Worm (Caenorhabditis elegans) whole organism, young adult: ENCODE measurements around the gene C17G10.7.

ENCODE experiments used
- B0336.3 ChIP-seq: fragments of 200-800 bp; sonication (Bioruptor generic); IDR thresholded peaks from 2 replicates; pipeline ENCODE4 v1.3.6; 2022; ENCODE audit warnings: missing genetic modification characterization, missing compliant biosample characterization
- C06A6.2 ChIP-seq: fragments of 200-800 bp; sonication (Bioruptor generic); conservative IDR thresholded peaks from 2 replicates; pipeline ENCODE4 v1.3.6; 2022; ENCODE audit warnings: missing genetic modification characterization, missing compliant biosample characterization
- C17E4.6 ChIP-seq: fragments of 200-800 bp; sonication (Bioruptor generic); IDR thresholded peaks from 2 replicates; pipeline ENCODE4 v1.3.6; 2022; ENCODE audit warnings: missing genetic modification reagents, missing genetic modification characterization, missing compliant biosample characterization
- F10E7.11 ChIP-seq: sonication (generic microtip); optimal IDR thresholded peaks from 2 replicates; lab custom pipeline; 2017; ENCODE audit warnings: mild to moderate bottlenecking, missing genetic modification characterization, moderate library complexity, missing compliant biosample characterization
- F37B4.10 ChIP-seq: fragments of 200-800 bp; sonication (Bioruptor generic); IDR thresholded peaks from 2 replicates; pipeline ENCODE4 v1.3.6; 2022; ENCODE audit warnings: missing genetic modification characterization, missing compliant biosample characterization
- F57C9.4 ChIP-seq: sonication (generic microtip); optimal IDR thresholded peaks from 2 replicates; lab custom pipeline; 2017; ENCODE audit warnings: mild to moderate bottlenecking, missing genetic modification characterization, missing compliant biosample characterization
- K11D2.4 ChIP-seq: fragments of 200-800 bp; sonication (Bioruptor generic); IDR thresholded peaks from 2 replicates; pipeline ENCODE4 v1.3.6; 2022; ENCODE audit warnings: missing genetic modification reagents, missing genetic modification characterization, missing compliant biosample characterization
- akir-1 ChIP-seq: fragments of 200-800 bp; sonication (Bioruptor generic); optimal IDR thresholded peaks from 2 replicates; lab custom pipeline; 2018; ENCODE audit warnings: mild to moderate bottlenecking, missing genetic modification characterization, moderate library complexity, missing compliant biosample characterization
- ama-1 ChIP-seq, 3 experiments: fragments of 150-350 bp in 1 of 3; sonication (generic microtip) in 2 of 3; optimal IDR thresholded peaks; 2 replicates each; lab custom pipeline; 2014 to 2018; ENCODE audit warnings: missing biosample characterization in 2 of 3, missing genetic modification characterization in 2 of 3, missing genetic modification reagents in 2 of 3
- atf-7 ChIP-seq: sonication (generic microtip); optimal IDR thresholded peaks from 2 replicates; lab custom pipeline; 2017; ENCODE audit warnings: mild to moderate bottlenecking, missing genetic modification characterization, missing compliant biosample characterization
- attf-5 ChIP-seq: fragments of 200-800 bp; sonication (Bioruptor generic); optimal IDR thresholded peaks from 2 replicates; lab custom pipeline; 2018; ENCODE audit warnings: mild to moderate bottlenecking, missing genetic modification characterization, missing compliant biosample characterization
- attf-6 ChIP-seq: fragments of 200-800 bp; sonication (Bioruptor generic); IDR thresholded peaks from 2 replicates; pipeline ENCODE4 v1.3.6; 2022; ENCODE audit warnings: missing genetic modification reagents, missing genetic modification characterization, missing compliant biosample characterization
- bed-1 ChIP-seq: fragments of 200-800 bp; sonication (Bioruptor generic); IDR thresholded peaks from 2 replicates; pipeline ENCODE4 v1.3.6; 2022; ENCODE audit warnings: missing genetic modification reagents, missing genetic modification characterization, missing compliant biosample characterization
- cebp-1 ChIP-seq, 2 experiments: fragments of 200-800 bp in 1 of 2; sonication (Bioruptor generic) in 1 of 2; sonication (generic microtip) in 1 of 2; IDR thresholded peaks in 1 of 2; optimal IDR thresholded peaks in 1 of 2; 2 replicates each; pipeline versions ENCODE4 v1.3.6 to Lab custom; 2017 to 2022; ENCODE audit warnings: missing compliant biosample characterization in 2 of 2, missing genetic modification characterization in 2 of 2, mild to moderate bottlenecking in 1 of 2, missing genetic modification reagents in 1 of 2, moderate library complexity in 1 of 2
- ceh-100 ChIP-seq: fragments of 200-800 bp; sonication (Bioruptor generic); IDR thresholded peaks from 2 replicates; pipeline ENCODE4 v1.3.6; 2022; ENCODE audit warnings: missing genetic modification reagents, missing genetic modification characterization, missing compliant biosample characterization
- chd-7 ChIP-seq: sonication (generic microtip); optimal IDR thresholded peaks from 2 replicates; lab custom pipeline; 2016; ENCODE audit warnings: mild to moderate bottlenecking, missing genetic modification characterization, moderate library complexity, missing compliant biosample characterization
- dpff-1 ChIP-seq: sonication (generic microtip); optimal IDR thresholded peaks from 2 replicates; lab custom pipeline; 2017; ENCODE audit warnings: mild to moderate bottlenecking, missing genetic modification characterization, missing compliant biosample characterization
- efl-1 ChIP-seq: fragments of 150-350 bp; optimal IDR thresholded peaks from 2 replicates; lab custom pipeline; 2014; ENCODE audit warnings: missing biosample characterization, missing genetic modification reagents, missing genetic modification characterization
- ets-4 ChIP-seq: fragments of 200-800 bp; sonication (Bioruptor generic); optimal IDR thresholded peaks from 2 replicates; lab custom pipeline; 2018; ENCODE audit warnings: mild to moderate bottlenecking, missing genetic modification characterization, missing compliant biosample characterization
- hmg-1.2 ChIP-seq: fragments of 200-800 bp; sonication (Bioruptor generic); IDR thresholded peaks from 2 replicates; pipeline ENCODE4 v1.3.6; 2022; ENCODE audit warnings: missing genetic modification reagents, missing genetic modification characterization, missing compliant biosample characterization
- hsf-1 ChIP-seq: fragments of 200-800 bp; sonication (Bioruptor generic); IDR thresholded peaks from 2 replicates; pipeline ENCODE4 v1.3.6; 2022; ENCODE audit warnings: missing genetic modification reagents, missing genetic modification characterization, missing compliant biosample characterization
- lin-40 ChIP-seq: sonication (generic microtip); optimal IDR thresholded peaks from 2 replicates; lab custom pipeline; 2016; ENCODE audit warnings: missing genetic modification characterization, mild to moderate bottlenecking, missing compliant biosample characterization, missing genotype, missing genetic modification reagents
- lin-54 ChIP-seq: fragments of 200-800 bp; sonication (Bioruptor generic); optimal IDR thresholded peaks from 2 replicates; lab custom pipeline; 2018; ENCODE audit warnings: mild to moderate bottlenecking, missing genetic modification characterization, missing compliant biosample characterization
- madf-10 ChIP-seq: sonication (generic microtip); optimal IDR thresholded peaks from 2 replicates; lab custom pipeline; 2016; ENCODE audit warnings: mild to moderate bottlenecking, missing genetic modification characterization, missing compliant biosample characterization
- madf-6 ChIP-seq: fragments of 200-800 bp; sonication (Bioruptor generic); IDR thresholded peaks from 2 replicates; pipeline ENCODE4 v1.3.6; 2022; ENCODE audit warnings: missing genetic modification reagents, missing genetic modification characterization, missing compliant biosample characterization
- madf-8 ChIP-seq: fragments of 200-800 bp; sonication (Bioruptor generic); conservative IDR thresholded peaks from 2 replicates; pipeline ENCODE4 v1.3.6; 2022; ENCODE audit warnings: missing genetic modification reagents, missing genetic modification characterization, missing compliant biosample characterization
- mcd-1 ChIP-seq: fragments of 200-800 bp; sonication (Bioruptor generic); IDR thresholded peaks from 2 replicates; pipeline ENCODE4 v1.3.6; 2022; ENCODE audit warnings: missing genetic modification reagents, missing genetic modification characterization, missing compliant biosample characterization
- mxl-1 ChIP-seq: sonication (generic microtip); optimal IDR thresholded peaks from 2 replicates; lab custom pipeline; 2016; ENCODE audit warnings: missing genetic modification characterization, missing compliant biosample characterization
- nfya-1 ChIP-seq: sonication (generic microtip); optimal IDR thresholded peaks from 2 replicates; lab custom pipeline; 2017; ENCODE audit warnings: antibody characterized with exemption, missing compliant biosample characterization, missing genetic modification characterization, borderline replicate concordance; ENCODE audit not compliant: insufficient read depth
- nhr-179 ChIP-seq: sonication (generic microtip); optimal IDR thresholded peaks from 2 replicates; lab custom pipeline; 2016; ENCODE audit warnings: mild to moderate bottlenecking, missing genetic modification characterization, missing compliant biosample characterization
- nhr-80 ChIP-seq: sonication (generic microtip); optimal IDR thresholded peaks from 2 replicates; lab custom pipeline; 2016; ENCODE audit warnings: missing genetic modification characterization, missing compliant biosample characterization
- pbrm-1 ChIP-seq: fragments of 200-800 bp; sonication (Bioruptor generic); IDR thresholded peaks from 2 replicates; pipeline ENCODE4 v1.3.6; 2022; ENCODE audit warnings: missing genetic modification reagents, missing genetic modification characterization, missing compliant biosample characterization
- pha-4 ChIP-seq: fragments of 150-350 bp; sonication (generic microtip); optimal IDR thresholded peaks from 2 replicates; lab custom pipeline; 2014; ENCODE audit warnings: missing biosample characterization, missing genetic modification reagents, missing genetic modification characterization
- rcor-1 ChIP-seq: fragments of 200-800 bp; sonication (Bioruptor generic); IDR thresholded peaks from 2 replicates; pipeline ENCODE4 v1.3.6; 2022; ENCODE audit warnings: missing genetic modification reagents, missing genetic modification characterization, missing compliant biosample characterization
- rec-8 ChIP-seq, 2 experiments: sonication (generic microtip); optimal IDR thresholded peaks; 2 replicates each; lab custom pipeline; 2016; ENCODE audit warnings: mild to moderate bottlenecking in 2 of 2, missing genetic modification characterization in 2 of 2, missing genetic modification reagents in 2 of 2, missing genotype in 2 of 2, missing biosample characterization in 1 of 2, missing compliant biosample characterization in 1 of 2, moderate library complexity in 1 of 2
- rpc-1 ChIP-seq, 2 experiments: fragments of 150-350 bp in 1 of 2; sonication (generic microtip) in 1 of 2; optimal IDR thresholded peaks; 2 replicates each; lab custom pipeline; 2014 to 2018; ENCODE audit warnings: missing biosample characterization in 1 of 2, missing genetic modification characterization in 1 of 2, missing genetic modification reagents in 1 of 2, missing genotype in 1 of 2
- sea-2 ChIP-seq: fragments of 200-800 bp; sonication (Bioruptor generic); IDR thresholded peaks from 2 replicates; pipeline ENCODE4 v1.3.6; 2022; ENCODE audit warnings: missing genetic modification characterization, missing compliant biosample characterization
- snpc-3.4 ChIP-seq: sonication (generic microtip); optimal IDR thresholded peaks from 2 replicates; lab custom pipeline; 2017; ENCODE audit warnings: missing genetic modification characterization, mild to moderate bottlenecking, missing compliant biosample characterization, antibody characterized with exemption, moderate library complexity, missing genotype, missing genetic modification reagents
- snpc-4 ChIP-seq, 5 experiments: fragments of 150-350 bp in 1 of 5; sonication (generic microtip) in 4 of 5; optimal IDR thresholded peaks; 2 replicates each; lab custom pipeline; 2014 to 2018; ENCODE audit warnings: missing genetic modification characterization in 5 of 5, missing biosample characterization in 3 of 5, antibody characterized with exemption in 2 of 5, mild to moderate bottlenecking in 2 of 5, missing compliant biosample characterization in 2 of 5, missing genotype in 2 of 5, moderate library complexity in 2 of 5, missing genetic modification reagents in 1 of 5
- somi-1 ChIP-seq: fragments of 200-800 bp; sonication (Bioruptor generic); optimal IDR thresholded peaks from 2 replicates; lab custom pipeline; 2018; ENCODE audit warnings: mild to moderate bottlenecking, missing genetic modification characterization, missing compliant biosample characterization
- zfh-2 ChIP-seq: fragments of 200-800 bp; sonication (Bioruptor generic); conservative IDR thresholded peaks from 2 replicates; pipeline ENCODE4 v1.3.6; 2022; ENCODE audit warnings: missing genetic modification reagents, missing genetic modification characterization, missing compliant biosample characterization
- ztf-18 ChIP-seq: sonication (generic microtip); optimal IDR thresholded peaks from 2 replicates; lab custom pipeline; 2016; ENCODE audit warnings: missing genotype, mild to moderate bottlenecking, missing genetic modification characterization, missing compliant biosample characterization
- ztf-26 ChIP-seq: sonication (generic microtip); optimal IDR thresholded peaks from 2 replicates; lab custom pipeline; 2017; ENCODE audit warnings: missing genetic modification characterization, missing compliant biosample characterization
- ztf-28 ChIP-seq: fragments of 200-800 bp; sonication (Bioruptor generic); IDR thresholded peaks from 2 replicates; pipeline ENCODE4 v1.3.6; 2022; ENCODE audit warnings: missing genetic modification reagents, missing genetic modification characterization, missing compliant biosample characterization

The C17G10.7 gene

DNA sequence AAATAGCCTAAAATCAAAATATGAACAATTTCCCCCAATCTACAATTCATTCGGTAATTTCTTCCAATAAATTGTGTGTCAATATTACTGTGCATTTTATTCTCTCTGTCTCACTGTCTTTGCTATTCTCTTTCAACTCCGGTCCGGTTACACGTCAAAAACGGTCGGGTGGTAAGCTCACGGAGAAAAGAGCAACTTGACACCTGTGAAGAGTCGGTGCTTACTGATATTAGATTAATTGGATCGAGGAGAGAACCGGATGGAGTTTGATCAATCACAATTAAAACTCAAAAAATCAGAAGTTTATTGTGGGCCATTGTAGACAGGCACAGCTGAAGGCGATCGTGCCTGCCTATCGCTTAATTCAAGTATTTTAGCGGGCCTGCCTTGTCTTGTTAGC is 32.7 kb downstream of the C17G10.7 start (continued):
- TF ChIP-seq rcor-1, result no peak
- no peak for TF ChIP-seq K11D2.4 (GFP tag; lab: Robert Waterston, UW)
- TF ChIP-seq bed-1 (GFP tag; lab: Robert Waterston, UW), result 0 out of 2 replicates have a peak, but pooled peaks have one; percentile 47
- no peak for TF ChIP-seq F37B4.10 (GFP tag; lab: Robert Waterston, UW)
- no peak for TF ChIP-seq mxl-1 (tag; lab: Kevin White, UChicago)
- no peak for TF ChIP-seq rec-8 (tag; optimal IDR thresholded peaks at IDR 0.05; lab: Kevin White, UChicago)

DNA sequence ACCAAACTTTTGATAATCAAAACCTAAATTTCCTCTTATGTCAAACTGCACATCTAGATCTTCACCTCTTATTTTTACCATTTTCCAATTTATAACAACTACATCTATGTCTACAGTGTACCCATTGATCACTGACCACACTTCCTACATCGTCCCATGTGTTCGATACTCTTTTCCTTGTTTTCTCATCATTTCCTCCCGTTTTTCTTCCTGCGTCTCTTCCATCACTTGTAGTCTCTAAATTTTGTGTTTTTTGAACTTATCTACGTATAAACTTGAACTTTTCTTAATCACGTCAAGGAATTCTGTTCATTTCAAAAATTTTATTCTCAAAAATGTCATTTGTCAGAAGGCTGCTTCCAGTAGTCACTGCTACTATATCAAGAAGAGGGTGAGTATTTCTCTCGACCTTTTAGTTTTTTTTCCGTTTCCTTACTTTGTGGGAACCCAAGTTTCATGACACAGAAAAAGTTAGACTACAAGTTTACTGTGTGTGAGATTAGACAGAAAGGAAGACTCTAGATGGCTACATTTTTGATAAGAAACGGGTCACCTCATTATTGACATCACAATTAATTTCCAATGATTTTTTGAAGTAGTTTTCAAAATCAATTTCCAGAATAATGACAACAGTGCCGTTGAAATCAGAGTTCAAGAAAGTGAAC is 35.4 kb downstream of the C17G10.7 start:
- TF ChIP-seq F10E7.11 (tag; lab: Kevin White, UChicago) (no peak), snpc-3.4 (tag; lab: Kevin White, UChicago) (no peak), cebp-1 (GFP tag; IDR thresholded peaks at IDR 0.05; lab: Robert Waterston, UW) (no peak), cebp-1 (tag; optimal IDR thresholded peaks at IDR 0.05; lab: Kevin White, UChicago) (peak; percentile 28), nhr-179 (no peak), C17E4.6 (GFP tag; lab: Robert Waterston, UW) (no peak), chd-7 (tag; lab: Kevin White, UChicago) (peak; percentile 35), attf-6 (GFP tag; lab: Robert Waterston, UW) (no peak), ztf-26 (peak; percentile 5), C06A6.2 (GFP tag; lab: Robert Waterston, UW) (no peak), lin-54 (GFP tag; lab: Kevin White, UChicago) (no peak), efl-1 (GFP tag; lab: Kevin White, UChicago) (no peak), atf-7 (tag; lab: Kevin White, UChicago) (peak; percentile 7), ceh-100 (GFP tag; lab: Robert Waterston, UW) (no peak), ama-1 (optimal IDR thresholded peaks at IDR 0.05; lab: Kevin White, UChicago) (peak; percentile 9), ama-1 (GFP tag; optimal IDR thresholded peaks at IDR 0.05; lab: Kevin White, UChicago) (no peak), ztf-18 (no peak), hmg-1.2 (GFP tag; lab: Robert Waterston, UW) (0 out of 2 replicates have a peak, but pooled peaks have one; percentile 32), nhr-80 (tag; lab: Kevin White, UChicago) (peak; percentile 38), hsf-1 (GFP tag; lab: Robert Waterston, UW) (no peak), madf-8 (no peak), snpc-4 (GFP tag; optimal IDR thresholded peaks at IDR 0.05; lab: Kevin White, UChicago) (no peak), snpc-4 (tag; optimal IDR thresholded peaks at IDR 0.05; lab: Kevin White, UChicago) (peak in 1 of 4 experiments; percentile 51), zfh-2 (GFP tag; lab: Robert Waterston, UW) (no peak), attf-5 (GFP tag; lab: Kevin White, UChicago) (peak; percentile 5), ztf-28 (GFP tag; lab: Robert Waterston, UW) (no peak), pha-4 (tag; lab: Kevin White, UChicago) (no peak), lin-40 (tag; lab: Kevin White, UChicago) (peak; percentile 18)

DNA sequence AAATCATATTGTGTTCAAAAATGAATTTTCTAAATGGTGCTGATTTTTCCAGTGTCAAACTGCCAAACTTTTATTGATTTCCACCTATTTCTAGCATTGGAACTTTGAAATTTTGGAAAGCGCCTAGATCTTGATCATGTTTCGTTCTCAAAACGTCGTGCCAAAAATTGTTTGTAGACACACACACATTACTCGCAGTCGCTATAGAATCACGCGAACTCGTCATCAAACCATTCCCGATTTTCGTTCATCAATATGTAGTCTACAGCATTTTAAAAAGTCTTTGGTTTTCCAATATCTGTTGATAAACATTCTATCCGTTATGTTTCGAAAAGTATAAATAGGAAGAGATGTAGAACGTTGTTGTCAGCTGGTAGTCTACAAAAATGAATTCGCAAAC is 37.4 kb downstream of the C17G10.7 start, which contains the start of the genes C17C3.1 and C17C3.15:
C17C3.1 (plus strand) TSS at position 301 of the 400 bp plus-strand sequence.
C17C3.15 (plus strand) TSS at position 383 of the 400 bp plus-strand sequence.
- TF ChIP-seq akir-1 (GFP tag; lab: Kevin White, UChicago) (no peak), hsf-1 (GFP tag; lab: Robert Waterston, UW) (no peak), lin-40 (tag; lab: Kevin White, UChicago) (no peak), B0336.3 (no peak), rpc-1 (optimal IDR thresholded peaks at IDR 0.05; lab: Kevin White, UChicago) (no peak), rpc-1 (tag; optimal IDR thresholded peaks at IDR 0.05; lab: Kevin White, UChicago) (no peak), efl-1 (GFP tag; lab: Kevin White, UChicago) (no peak), F57C9.4 (tag; lab: Kevin White, UChicago) (no peak), pbrm-1 (no peak), madf-10 (no peak), ets-4 (GFP tag; lab: Kevin White, UChicago) (no peak), sea-2 (GFP tag; lab: Robert Waterston, UW) (no peak), nfya-1 (no peak), madf-6 (GFP tag; lab: Robert Waterston, UW) (no peak), somi-1 (no peak), mcd-1 (GFP tag; lab: Robert Waterston, UW) (no peak), rcor-1 (no peak), dpff-1 (tag; lab: Kevin White, UChicago) (no peak)
